Fruit fly (Drosophila melanogaster): ENCODE results near the gene poe.
A peak's percentile ranks its signal among the peaks of the same experiment; 100 is the strongest.

The poe gene

dm6 chr2L:8071112-8071976 is at the start of gene poe (continued):
- no peak for TF ChIP-seq ap (GFP tag; IDR thresholded peaks at IDR 0.05)
- no peak for TF ChIP-seq pho (GFP tag; optimal IDR thresholded peaks at IDR 0.05)
- no peak for TF ChIP-seq Mad (GFP tag; optimal IDR thresholded peaks at IDR 0.05)
- TF ChIP-seq CG34224 (GFP tag; IDR thresholded peaks at IDR 0.05; ENCODE audit: partially characterized antibody): peak; percentile 22; the same call in 2 of the 3 replicates
- TF ChIP-seq eyg (GFP tag; optimal IDR thresholded peaks at IDR 0.05): no peak
- TF ChIP-seq CG9797 (GFP tag; optimal IDR thresholded peaks at IDR 0.05): peak; percentile 75
- TF ChIP-seq CG31365 (tag; optimal IDR thresholded peaks at IDR 0.05): no peak
- peak; percentile 53 for TF ChIP-seq CG9932 (GFP tag; IDR thresholded peaks at IDR 0.05)
- TF ChIP-seq CG2889 (GFP tag; IDR thresholded peaks at IDR 0.05): 0 out of 3 replicates have a peak, but pooled peaks have one; percentile 30
- no peak for TF ChIP-seq hkb (optimal IDR thresholded peaks at IDR 0.05)
- TF ChIP-seq hkb (GFP tag; IDR thresholded peaks at IDR 0.05): 0 out of 2 replicates have a peak, but pooled peaks have one; percentile 8
- peak; percentile 38 for TF ChIP-seq CG1602 (GFP tag; optimal IDR thresholded peaks at IDR 0.05)
- TF ChIP-seq sob (GFP tag; IDR thresholded peaks at IDR 0.05): no peak
- peak; percentile 43 for TF ChIP-seq CG13287 (GFP tag; IDR thresholded peaks at IDR 0.05; ENCODE audit: partially characterized antibody)
- TF ChIP-seq HHEX (GFP tag; optimal IDR thresholded peaks at IDR 0.05): no peak
- TF ChIP-seq CG9609 (GFP tag; optimal IDR thresholded peaks at IDR 0.05): no peak
- TF ChIP-seq pan (optimal IDR thresholded peaks at IDR 0.05): no peak
- peak in 1 of 2 experiments; percentile 73 for TF ChIP-seq pan (GFP tag; optimal IDR thresholded peaks at IDR 0.05 in 1 of 2, IDR thresholded peaks at IDR 0.05 in 1 of 2)
- TF ChIP-seq Rfx (GFP tag; IDR thresholded peaks at IDR 0.05): peak; percentile 66
- TF ChIP-seq CG4730 (GFP tag; IDR thresholded peaks at IDR 0.05): peak; percentile 39; the same call in 1 of the 2 replicates
- TF ChIP-seq prd (optimal IDR thresholded peaks at IDR 0.05): no peak
- peak; percentile 62 for TF ChIP-seq prd (GFP tag; IDR thresholded peaks at IDR 0.05)
- no peak for TF ChIP-seq PHDP (tag; optimal IDR thresholded peaks at IDR 0.05)
- peak; percentile 15 for TF ChIP-seq Myb (GFP tag; optimal IDR thresholded peaks at IDR 0.05)
- TF ChIP-seq CG4617 (GFP tag; optimal IDR thresholded peaks at IDR 0.05; ENCODE audit: borderline replicate concordance): peak; percentile 57
- peak; percentile 48; the same call in 2 of the 3 replicates for TF ChIP-seq B-H1 (GFP tag; IDR thresholded peaks at IDR 0.05)
- peak; percentile 36 for TF ChIP-seq CG6813 (GFP tag; optimal IDR thresholded peaks at IDR 0.05)
- no peak for TF ChIP-seq CTCF (GFP tag; optimal IDR thresholded peaks at IDR 0.05)
- no peak for TF ChIP-seq pros (GFP tag; optimal IDR thresholded peaks at IDR 0.05)
- peak; percentile 69; the same call in 1 of the 2 replicates for TF ChIP-seq CG17328 (GFP tag; IDR thresholded peaks at IDR 0.05)
- no peak for TF ChIP-seq C15 (GFP tag; IDR thresholded peaks at IDR 0.05)
- no peak for TF ChIP-seq tin (GFP tag; optimal IDR thresholded peaks at IDR 0.05)
- peak; percentile 22 for TF ChIP-seq kah (GFP tag; optimal IDR thresholded peaks at IDR 0.05)
- TF ChIP-seq stc (GFP tag; IDR thresholded peaks at IDR 0.05): peak; percentile 68
- TF ChIP-seq Ada2b (GFP tag; IDR thresholded peaks at IDR 0.05): peak; percentile 24; the same call in 1 of the 2 replicates
- 0 out of 3 replicates have a peak, but pooled peaks have one; percentile 33 for TF ChIP-seq CG11456 (GFP tag; IDR thresholded peaks at IDR 0.05)
- TF ChIP-seq CG10979 (tag; optimal IDR thresholded peaks at IDR 0.05): peak; percentile 70
- no peak for TF ChIP-seq CG15011 (GFP tag; optimal IDR thresholded peaks at IDR 0.05)
- TF ChIP-seq CG14050 (GFP tag; IDR thresholded peaks at IDR 0.05): no peak
- peak; percentile 20 for TF ChIP-seq Ets97D (GFP tag; optimal IDR thresholded peaks at IDR 0.05)
- TF ChIP-seq CG10209 (GFP tag; optimal IDR thresholded peaks at IDR 0.05): peak; percentile 51
- peak; percentile 63 for TF ChIP-seq CrebB (tag; optimal IDR thresholded peaks at IDR 0.05)
- no peak for TF ChIP-seq hbn (GFP tag; IDR thresholded peaks at IDR 0.05; ENCODE audit: partially characterized antibody)
- TF ChIP-seq CG12299 (tag; optimal IDR thresholded peaks at IDR 0.05): peak; percentile 32
- TF ChIP-seq CG7271 (tag; optimal IDR thresholded peaks at IDR 0.05): peak; percentile 11
- TF ChIP-seq fd64A (GFP tag; optimal IDR thresholded peaks at IDR 0.05): no peak
- peak; percentile 84 for TF ChIP-seq Abd-B (GFP tag; optimal IDR thresholded peaks at IDR 0.05)
- peak; percentile 23 for TF ChIP-seq Oli (tag; optimal IDR thresholded peaks at IDR 0.05)
- TF ChIP-seq YL-1 (GFP tag; optimal IDR thresholded peaks at IDR 0.05): peak; percentile 69
- peak; percentile 22 for TF ChIP-seq CG12104 (GFP tag; optimal IDR thresholded peaks at IDR 0.05)
